Fruit fly (Drosophila melanogaster) whole organism, embryonic: ENCODE data around the gene mei-218.

Source experiments
- Atf6 ChIP-seq: fragments of 200-800 bp; sonication (Bioruptor generic); IDR thresholded peaks from 2 replicates; pipeline ENCODE4 v1.3.6; 2022; ENCODE audit warnings: missing biosample characterization, missing genetic modification characterization
- Blimp-1 ChIP-seq: fragments of 200-800 bp; sonication (Bioruptor generic); optimal IDR thresholded peaks from 3 replicates; lab custom pipeline; 2018; ENCODE audit warnings: missing biosample characterization, missing genetic modification characterization, mild to moderate bottlenecking, moderate library complexity, missing genetic modification reagents
- CG10462 ChIP-seq: fragments of 200-800 bp; sonication (Bioruptor generic); optimal IDR thresholded peaks from 2 replicates; lab custom pipeline; 2016; ENCODE audit warnings: missing biosample characterization, missing genetic modification characterization
- CG11085 ChIP-seq: fragments of 200-800 bp; sonication (Bioruptor generic); IDR thresholded peaks from 2 replicates; pipeline ENCODE4 v1.3.6; 2022; ENCODE audit warnings: missing biosample characterization, missing genetic modification characterization
- CG11504 ChIP-seq: fragments of 200-800 bp; sonication (Bioruptor generic); optimal IDR thresholded peaks from 3 replicates; lab custom pipeline; 2019; ENCODE audit warnings: missing biosample characterization, mild to moderate bottlenecking, missing genetic modification characterization, moderate library complexity
- CG12104 ChIP-seq: fragments of 200-800 bp; sonication (Bioruptor generic); optimal IDR thresholded peaks from 3 replicates; lab custom pipeline; 2016; ENCODE audit warnings: missing biosample characterization, missing genetic modification characterization
- CG12659 ChIP-seq: fragments of 200-800 bp; sonication (Bioruptor generic); optimal IDR thresholded peaks from 3 replicates; lab custom pipeline; 2017; ENCODE audit warnings: mild to moderate bottlenecking, missing biosample characterization, missing genetic modification reagents, missing genetic modification characterization
- CG14050 ChIP-seq: fragments of 200-800 bp; sonication (Bioruptor generic); IDR thresholded peaks from 3 replicates; pipeline ENCODE4 v1.3.6; 2022; ENCODE audit warnings: missing biosample characterization, missing genetic modification characterization
- CG15073 ChIP-seq: fragments of 200-800 bp; sonication (Bioruptor generic); optimal IDR thresholded peaks from 2 replicates; lab custom pipeline; 2016; ENCODE audit warnings: missing biosample characterization, missing genetic modification characterization
- CG1792 ChIP-seq: fragments of 200-800 bp; sonication (Bioruptor generic); optimal IDR thresholded peaks from 2 replicates; lab custom pipeline; 2016; ENCODE audit warnings: missing biosample characterization, missing genetic modification characterization
- CG34422 ChIP-seq: fragments of 200-800 bp; sonication (Bioruptor generic); IDR thresholded peaks from 3 replicates; pipeline ENCODE4 v1.3.6; 2022; ENCODE audit warnings: missing biosample characterization, missing genetic modification characterization
- CG5245 ChIP-seq: fragments of 200-800 bp; sonication (Bioruptor generic); optimal IDR thresholded peaks from 3 replicates; lab custom pipeline; 2016; ENCODE audit warnings: missing biosample characterization, missing genetic modification characterization
- CG5953 ChIP-seq: fragments of 200-800 bp; sonication (Bioruptor generic); IDR thresholded peaks from 2 replicates; pipeline ENCODE4 v1.3.6; 2022; ENCODE audit warnings: missing biosample characterization, missing genetic modification characterization
- CG7372 ChIP-seq: fragments of 200-800 bp; sonication (Bioruptor generic); IDR thresholded peaks from 2 replicates; pipeline ENCODE4 v1.3.6; 2022; ENCODE audit warnings: missing biosample characterization, missing genetic modification characterization
- CG8359 ChIP-seq: fragments of 200-800 bp; sonication (Bioruptor generic); optimal IDR thresholded peaks from 2 replicates; lab custom pipeline; 2017; ENCODE audit warnings: missing biosample characterization, mild to moderate bottlenecking, missing genetic modification characterization, borderline replicate concordance
- D19B ChIP-seq: fragments of 200-800 bp; sonication (Bioruptor generic); optimal IDR thresholded peaks from 2 replicates; lab custom pipeline; 2017; ENCODE audit warnings: missing biosample characterization, mild to moderate bottlenecking, missing genetic modification characterization
- Fer2 ChIP-seq: fragments of 200-800 bp; sonication (Bioruptor generic); optimal IDR thresholded peaks from 2 replicates; lab custom pipeline; 2018; ENCODE audit warnings: missing biosample characterization, mild to moderate bottlenecking, missing genetic modification characterization, moderate library complexity
- Gsc ChIP-seq: fragments of 200-800 bp; sonication (Bioruptor generic); IDR thresholded peaks from 2 replicates; pipeline ENCODE4 v1.3.6; 2022; ENCODE audit warnings: missing biosample characterization, missing genetic modification characterization
- HLH54F ChIP-seq: fragments of 200-800 bp; sonication (Bioruptor generic); optimal IDR thresholded peaks from 3 replicates; lab custom pipeline; 2016; ENCODE audit warnings: missing biosample characterization, missing genetic modification characterization
- HmgD ChIP-seq: fragments of 200-800 bp; sonication (Bioruptor generic); optimal IDR thresholded peaks from 3 replicates; lab custom pipeline; 2016; ENCODE audit warnings: missing biosample characterization, missing genetic modification characterization
- MESR4 ChIP-seq: fragments of 200-800 bp; sonication (Bioruptor generic); optimal IDR thresholded peaks from 2 replicates; lab custom pipeline; 2018; ENCODE audit warnings: missing biosample characterization, mild to moderate bottlenecking, missing genetic modification characterization, moderate library complexity
- NC2β ChIP-seq: fragments of 200-800 bp; sonication (Bioruptor generic); optimal IDR thresholded peaks from 2 replicates; lab custom pipeline; 2016; ENCODE audit warnings: missing biosample characterization, missing genetic modification characterization
- Opbp ChIP-seq: fragments of 200-800 bp; sonication (Bioruptor generic); IDR thresholded peaks from 3 replicates; pipeline ENCODE4 v1.3.6; 2022; ENCODE audit warnings: missing biosample characterization, missing genetic modification characterization; ENCODE audit not compliant: partially characterized antibody
- Taf1 ChIP-seq: fragments of 200-800 bp; sonication (Bioruptor generic); IDR thresholded peaks from 2 replicates; pipeline ENCODE4 v1.3.6; 2022; ENCODE audit warnings: missing biosample characterization, missing genetic modification characterization
- Vsx1 ChIP-seq: fragments of 200-800 bp; sonication (Bioruptor generic); optimal IDR thresholded peaks from 2 replicates; lab custom pipeline; 2017; ENCODE audit warnings: missing biosample characterization, mild to moderate bottlenecking, missing genetic modification characterization, missing genetic modification reagents
- ato ChIP-seq: fragments of 200-800 bp; sonication (Bioruptor generic); IDR thresholded peaks from 2 replicates; pipeline ENCODE4 v1.3.6; 2022; ENCODE audit warnings: missing biosample characterization, missing genetic modification characterization; ENCODE audit not compliant: partially characterized antibody
- az2 ChIP-seq: fragments of 200-800 bp; sonication (Bioruptor generic); optimal IDR thresholded peaks from 3 replicates; lab custom pipeline; 2016; ENCODE audit warnings: missing biosample characterization, missing genetic modification characterization
- bab2 ChIP-seq: fragments of 200-800 bp; sonication (Bioruptor generic); optimal IDR thresholded peaks from 2 replicates; lab custom pipeline; 2016; ENCODE audit warnings: missing biosample characterization, missing genetic modification characterization
- bsh ChIP-seq, 2 experiments: fragments of 200-800 bp; sonication (Bioruptor generic); optimal IDR thresholded peaks; 2 replicates each; lab custom pipeline; 2017 to 2018; ENCODE audit warnings: mild to moderate bottlenecking in 2 of 2, missing biosample characterization in 2 of 2, missing genetic modification characterization in 2 of 2, moderate library complexity in 1 of 2
- cas ChIP-seq: fragments of 200-800 bp; sonication (Bioruptor generic); IDR thresholded peaks from 2 replicates; pipeline ENCODE4 v1.3.6; 2022; ENCODE audit warnings: missing biosample characterization, missing genetic modification characterization
- corto ChIP-seq: fragments of 200-800 bp; sonication (Bioruptor generic); optimal IDR thresholded peaks from 2 replicates; lab custom pipeline; 2016; ENCODE audit warnings: missing biosample characterization, mild to moderate bottlenecking, missing genetic modification characterization, moderate library complexity
- croc ChIP-seq: fragments of 200-800 bp; sonication (Bioruptor generic); conservative IDR thresholded peaks from 3 replicates; pipeline ENCODE4 v1.3.6; 2022; ENCODE audit warnings: missing biosample characterization, missing genetic modification characterization
- crol ChIP-seq: fragments of 200-800 bp; sonication (Bioruptor generic); IDR thresholded peaks from 2 replicates; pipeline ENCODE4 v1.3.6; 2022; ENCODE audit warnings: missing biosample characterization, missing genetic modification characterization
- crp ChIP-seq, 2 experiments: fragments of 200-800 bp; sonication (Bioruptor generic); optimal IDR thresholded peaks; 2 replicates in 1 of 2; 3 replicates in 1 of 2; lab custom pipeline; 2017; ENCODE audit warnings: missing biosample characterization in 2 of 2, missing genetic modification characterization in 2 of 2, mild to moderate bottlenecking in 1 of 2, moderate library complexity in 1 of 2
- cwo ChIP-seq: fragments of 200-800 bp; sonication (Bioruptor generic); optimal IDR thresholded peaks from 3 replicates; lab custom pipeline; 2017; ENCODE audit warnings: missing biosample characterization, missing genetic modification characterization, mild to moderate bottlenecking, moderate library complexity, missing genetic modification reagents
- dan ChIP-seq: fragments of 200-800 bp; sonication (Bioruptor generic); IDR thresholded peaks from 2 replicates; pipeline ENCODE4 v1.3.6; 2022; ENCODE audit warnings: missing biosample characterization, missing genetic modification characterization
- dpn ChIP-seq, 2 experiments: fragments of 200-800 bp; sonication (Bioruptor generic); optimal IDR thresholded peaks; 3 replicates each; lab custom pipeline; 2016; ENCODE audit warnings: missing biosample characterization in 2 of 2, missing genetic modification characterization in 2 of 2
- dysf ChIP-seq: fragments of 200-800 bp; sonication (Bioruptor generic); IDR thresholded peaks from 3 replicates; pipeline ENCODE4 v1.3.6; 2022; ENCODE audit warnings: missing biosample characterization, missing genetic modification characterization
- grau ChIP-seq: fragments of 200-800 bp; optimal IDR thresholded peaks from 3 replicates; lab custom pipeline; 2019; ENCODE audit warnings: missing biosample characterization, mild to moderate bottlenecking, missing genetic modification characterization, moderate library complexity
- nau ChIP-seq: fragments of 200-800 bp; sonication (Bioruptor generic); optimal IDR thresholded peaks from 3 replicates; lab custom pipeline; 2017; ENCODE audit warnings: missing biosample characterization, mild to moderate bottlenecking, missing genetic modification characterization, missing genetic modification reagents
- nerfin-1 ChIP-seq: fragments of 200-800 bp; sonication (Bioruptor generic); optimal IDR thresholded peaks from 3 replicates; lab custom pipeline; 2019; ENCODE audit warnings: missing biosample characterization, mild to moderate bottlenecking, missing genetic modification characterization, moderate library complexity
- otp ChIP-seq: fragments of 200-800 bp; sonication (Bioruptor generic); IDR thresholded peaks from 3 replicates; pipeline ENCODE4, ENCODE4 v1.3.6; 2022; ENCODE audit warnings: missing biosample characterization, missing genetic modification characterization
- sd ChIP-seq: fragments of 200-800 bp; sonication (Bioruptor generic); optimal IDR thresholded peaks from 3 replicates; lab custom pipeline; 2018; ENCODE audit warnings: missing biosample characterization, mild to moderate bottlenecking, missing genetic modification characterization, moderate library complexity
- shn ChIP-seq: fragments of 200-800 bp; sonication (Bioruptor generic); optimal IDR thresholded peaks from 3 replicates; lab custom pipeline; 2016; ENCODE audit warnings: missing biosample characterization, missing genetic modification characterization
- so ChIP-seq: fragments of 200-800 bp; sonication (Bioruptor generic); IDR thresholded peaks from 3 replicates; pipeline ENCODE4 v1.3.6; 2022; ENCODE audit warnings: missing biosample characterization, missing genetic modification characterization
- tna ChIP-seq: fragments of 200-800 bp; sonication (Bioruptor generic); IDR thresholded peaks from 2 replicates; pipeline ENCODE4 v1.3.6; 2022; ENCODE audit warnings: missing biosample characterization, missing genetic modification characterization; ENCODE audit not compliant: partially characterized antibody
- tup ChIP-seq: fragments of 200-800 bp; sonication (Bioruptor generic); optimal IDR thresholded peaks from 2 replicates; lab custom pipeline; 2016; ENCODE audit warnings: missing biosample characterization, mild to moderate bottlenecking, missing genetic modification characterization, moderate library complexity
- twi ChIP-seq: fragments of 200-800 bp; optimal IDR thresholded peaks from 2 replicates; lab custom pipeline; 2019; ENCODE audit warnings: missing biosample characterization, mild to moderate bottlenecking, missing genetic modification characterization, moderate library complexity
- vfl ChIP-seq: fragments of 200-800 bp; sonication (Bioruptor generic); optimal IDR thresholded peaks from 2 replicates; lab custom pipeline; 2016; ENCODE audit warnings: missing biosample characterization, missing genetic modification characterization
- zfh1 ChIP-seq: fragments of 200-800 bp; sonication (Bioruptor generic); IDR thresholded peaks from 3 replicates; pipeline ENCODE4 v1.3.6; 2022; ENCODE audit warnings: missing biosample characterization, missing genetic modification characterization
- zfh2 ChIP-seq: fragments of 200-800 bp; sonication (Bioruptor generic); optimal IDR thresholded peaks from 2 replicates; lab custom pipeline; 2016; ENCODE audit warnings: missing biosample characterization, missing genetic modification characterization

The mei-218 gene

DNA sequence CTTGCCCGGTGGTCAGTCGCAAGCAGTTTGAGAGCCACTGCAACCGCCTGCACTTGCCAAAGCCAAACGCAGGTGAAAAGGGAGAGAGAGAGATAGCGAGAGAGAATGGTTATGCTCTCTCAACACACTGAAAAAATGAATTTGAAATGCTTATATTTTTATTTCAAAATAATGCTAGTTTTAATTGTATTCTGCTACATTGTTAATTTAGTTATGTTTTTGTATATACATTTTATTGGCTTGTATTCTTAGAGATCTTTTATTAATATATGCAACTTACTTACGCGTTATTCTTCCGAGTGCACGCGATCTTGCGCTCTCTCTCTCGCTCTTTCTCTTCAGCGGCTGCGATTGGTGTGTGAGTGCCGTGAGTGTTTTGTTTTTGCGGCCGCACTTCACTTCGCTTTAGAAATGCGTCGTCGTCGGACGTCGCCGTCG is 35.7 kb upstream of the mei-218 start (continued):
- TF ChIP-seq Atf6 (GFP tag; lab: Robert Waterston, UW) (peak; percentile 89), CG12104 (GFP tag; lab: Kevin White, UChicago) (peak; percentile 94), dpn (GFP tag; optimal IDR thresholded peaks at IDR 0.05; lab: Kevin White, UChicago) (peak in 1 of 2 experiments; percentile 94), sd (tag; lab: Kevin White, UChicago) (no peak), Blimp-1 (GFP tag; lab: Kevin White, UChicago) (peak; percentile 97), cas (GFP tag; lab: Robert Waterston, UW) (peak; percentile 97), NC2β (GFP tag; lab: Kevin White, UChicago) (no peak), so (GFP tag; lab: Robert Waterston, UW) (peak; percentile 97), bab2 (GFP tag; lab: Kevin White, UChicago) (peak; percentile 98), MESR4 (GFP tag; lab: Kevin White, UChicago) (peak; percentile 20), Opbp (GFP tag; lab: Robert Waterston, UW) (no peak), nau (GFP tag; lab: Kevin White, UChicago) (peak; percentile 95), crp (GFP tag; optimal IDR thresholded peaks at IDR 0.05; lab: Kevin White, UChicago) (no peak), dan (GFP tag; lab: Robert Waterston, UW) (peak; percentile 94), CG34422 (GFP tag; lab: Robert Waterston, UW) (peak; percentile 99), twi (tag; lab: Kevin White, UChicago) (peak; percentile 22), Gsc (GFP tag; lab: Robert Waterston, UW) (peak; percentile 92), vfl (GFP tag; lab: Kevin White, UChicago) (no peak), otp (GFP tag; lab: Robert Waterston, UW) (peak; percentile 92), cwo (peak; percentile 93), bsh (GFP tag; optimal IDR thresholded peaks at IDR 0.05; lab: Kevin White, UChicago) (no peak), CG1792 (GFP tag; lab: Kevin White, UChicago) (peak; percentile 88), D19B (GFP tag; lab: Kevin White, UChicago) (peak; percentile 83), corto (GFP tag; lab: Kevin White, UChicago) (peak; percentile 98), CG5953 (GFP tag; lab: Robert Waterston, UW) (no peak), zfh2 (GFP tag; lab: Kevin White, UChicago) (no peak), HmgD (GFP tag; lab: Kevin White, UChicago) (no peak), Fer2 (peak; percentile 94), az2 (GFP tag; lab: Kevin White, UChicago) (no peak), tna (GFP tag; lab: Robert Waterston, UW) (no peak), CG11504 (tag; lab: Kevin White, UChicago) (peak; percentile 97), CG11085 (GFP tag; lab: Robert Waterston, UW) (peak; percentile 98), ato (GFP tag; lab: Robert Waterston, UW) (no peak), croc (GFP tag; lab: Robert Waterston, UW) (peak; percentile 99), dysf (GFP tag; lab: Robert Waterston, UW) (peak; percentile 99), zfh1 (peak; percentile 99), Taf1 (GFP tag; lab: Robert Waterston, UW) (peak; percentile 94), nerfin-1 (peak; percentile 97), Vsx1 (GFP tag; lab: Kevin White, UChicago) (peak; percentile 40), CG7372 (GFP tag; lab: Robert Waterston, UW) (peak; percentile 98), shn (GFP tag; lab: Kevin White, UChicago) (no peak), CG15073 (no peak), CG8359 (peak; percentile 93), CG12659 (GFP tag; lab: Kevin White, UChicago) (peak; percentile 39), crol (peak; percentile 87), HLH54F (GFP tag; lab: Kevin White, UChicago) (peak; percentile 70), CG5245 (GFP tag; lab: Kevin White, UChicago) (peak; percentile 96), CG10462 (peak; percentile 26), CG14050 (GFP tag; lab: Robert Waterston, UW) (peak; percentile 95), tup (GFP tag; lab: Kevin White, UChicago) (peak; percentile 95), grau (tag; lab: Kevin White, UChicago) (no peak)
